Worm (Caenorhabditis elegans) whole organism, midembryonic: ENCODE measurements around the gene C18A11.3.

Experiments
- T22C8.4 ChIP-seq: fragments of 200-800 bp; sonication (Bioruptor generic); IDR thresholded peaks from 2 replicates; pipeline ENCODE4 v1.3.6; 2022; ENCODE audit warnings: missing genetic modification characterization, missing compliant biosample characterization
- cog-1 ChIP-seq: sonication (generic microtip); optimal IDR thresholded peaks from 2 replicates; lab custom pipeline; 2016; ENCODE audit warnings: missing genetic modification characterization, missing compliant biosample characterization
- flt-1 ChIP-seq: fragments of 200-800 bp; sonication (Bioruptor generic); IDR thresholded peaks from 2 replicates; pipeline ENCODE4 v1.3.6; 2022; ENCODE audit warnings: missing genetic modification characterization, missing compliant biosample characterization
- klf-2 ChIP-seq: fragments of 200-800 bp; sonication (Bioruptor generic); conservative IDR thresholded peaks from 2 replicates; pipeline ENCODE4 v1.3.6; 2022; ENCODE audit warnings: missing genetic modification reagents, missing genetic modification characterization, missing compliant biosample characterization
- med-1 ChIP-seq: sonication (generic microtip); optimal IDR thresholded peaks from 2 replicates; lab custom pipeline; 2017; ENCODE audit warnings: missing genetic modification characterization, mild to moderate bottlenecking, missing compliant biosample characterization, antibody characterized with exemption, missing genetic modification reagents; ENCODE audit not compliant: insufficient read depth
- ref-1 ChIP-seq: fragments of 200-800 bp; sonication (Bioruptor generic); conservative IDR thresholded peaks from 2 replicates; pipeline ENCODE4 v1.3.6; 2022; ENCODE audit warnings: missing genetic modification reagents, missing genetic modification characterization, missing compliant biosample characterization
- tab-1 ChIP-seq: fragments of 200-800 bp; sonication (Bioruptor generic); IDR thresholded peaks from 2 replicates; pipeline ENCODE4 v1.3.6; 2022; ENCODE audit warnings: missing genetic modification characterization, missing compliant biosample characterization
- ztf-23 ChIP-seq: fragments of 200-800 bp; sonication (Bioruptor generic); IDR thresholded peaks from 2 replicates; pipeline ENCODE4 v1.3.6; 2022; ENCODE audit warnings: missing genetic modification reagents, missing genetic modification characterization, missing compliant biosample characterization
- ztf-29 ChIP-seq: fragments of 200-800 bp; sonication (Bioruptor generic); IDR thresholded peaks from 2 replicates; pipeline ENCODE4 v1.3.6; 2022; ENCODE audit warnings: missing genetic modification reagents, missing genetic modification characterization, missing compliant biosample characterization

The C18A11.3 gene

ce11 chrX:8054478-8054877 lies 6.4 kb upstream of the C18A11.3 start:
- no peak for TF ChIP-seq flt-1
- TF ChIP-seq ref-1 (GFP tag; lab: Robert Waterston, UW): no peak
- TF ChIP-seq cog-1 (tag; lab: Kevin White, UChicago): no peak
- no peak for TF ChIP-seq tab-1 (GFP tag; lab: Robert Waterston, UW)

- no peak for TF ChIP-seq cog-1 (tag; lab: Kevin White, UChicago)
- TF ChIP-seq tab-1 (GFP tag; lab: Robert Waterston, UW): no peak
- no peak for TF ChIP-seq ref-1 (GFP tag; lab: Robert Waterston, UW)
- TF ChIP-seq klf-2 (GFP tag; lab: Robert Waterston, UW): no peak
- no peak for TF ChIP-seq T22C8.4 (GFP tag; lab: Robert Waterston, UW)
- TF ChIP-seq med-1 (GFP tag; lab: Kevin White, UChicago): no peak
- TF ChIP-seq flt-1: no peak
- no peak for TF ChIP-seq ztf-29
- TF ChIP-seq ztf-23 (GFP tag; lab: Robert Waterston, UW): no peak
These were observed 3.1 kb upstream of the C18A11.3 start, which contains the start of gene dim-1 for ce11 chrX:8057791-8058270. TSS of gene dim-1 (minus strand) at chrX:8058220.

- TF ChIP-seq ref-1 (GFP tag; lab: Robert Waterston, UW) (no peak), flt-1 (no peak; the same call in 1 of the 2 replicates)
These were observed 924 bp upstream of the C18A11.3 start for ce11 chrX:8059999-8060398.

ce11 chrX:8067268-8067667 lies 6.3 kb downstream of the C18A11.3 start, which contains the start of gene C18A11.2:
TSS of gene C18A11.2 (plus strand) at chrX:8067568.
- TF ChIP-seq ztf-29 (no peak), ztf-23 (GFP tag; lab: Robert Waterston, UW) (no peak), klf-2 (GFP tag; lab: Robert Waterston, UW) (no peak), T22C8.4 (GFP tag; lab: Robert Waterston, UW) (no peak), ref-1 (GFP tag; lab: Robert Waterston, UW) (no peak), med-1 (GFP tag; lab: Kevin White, UChicago) (no peak), tab-1 (GFP tag; lab: Robert Waterston, UW) (no peak), flt-1 (no peak), cog-1 (tag; lab: Kevin White, UChicago) (no peak)

- TF ChIP-seq cog-1 (tag; lab: Kevin White, UChicago): no peak
- no peak for TF ChIP-seq ztf-23 (GFP tag; lab: Robert Waterston, UW)
- no peak for TF ChIP-seq tab-1 (GFP tag; lab: Robert Waterston, UW)
- TF ChIP-seq ztf-29: no peak
- no peak for TF ChIP-seq flt-1
- TF ChIP-seq ref-1 (GFP tag; lab: Robert Waterston, UW): no peak
- no peak for TF ChIP-seq klf-2 (GFP tag; lab: Robert Waterston, UW)
- no peak for TF ChIP-seq T22C8.4 (GFP tag; lab: Robert Waterston, UW)
- TF ChIP-seq med-1 (GFP tag; lab: Kevin White, UChicago): no peak
These were observed 8.4 kb downstream of the C18A11.3 start, which contains the start of gene C18A11.1 for ce11 chrX:8069293-8069692. TSS of gene C18A11.1 (plus strand) at chrX:8069328.

- TF ChIP-seq flt-1: no peak
These were observed 13.6 kb downstream of the C18A11.3 start for ce11 chrX:8074527-8074926.

- TF ChIP-seq T22C8.4 (GFP tag; lab: Robert Waterston, UW) (no peak), cog-1 (tag; lab: Kevin White, UChicago) (no peak), klf-2 (GFP tag; lab: Robert Waterston, UW) (no peak), ztf-29 (no peak), tab-1 (GFP tag; lab: Robert Waterston, UW) (no peak), ztf-23 (GFP tag; lab: Robert Waterston, UW) (no peak), flt-1 (no peak), ref-1 (GFP tag; lab: Robert Waterston, UW) (no peak), med-1 (GFP tag; lab: Kevin White, UChicago) (no peak)
These were observed 16.8 kb downstream of the C18A11.3 start, which contains the start of gene C46F2.1 for ce11 chrX:8077748-8078147. TSS of gene C46F2.1 (plus strand) at chrX:8078048.

ce11 chrX:8078374-8078773 lies 17.5 kb downstream of the C18A11.3 start:
- TF ChIP-seq ref-1 (GFP tag; lab: Robert Waterston, UW): no peak
- TF ChIP-seq tab-1 (GFP tag; lab: Robert Waterston, UW): no peak
- no peak for TF ChIP-seq flt-1
- TF ChIP-seq T22C8.4 (GFP tag; lab: Robert Waterston, UW): no peak
- no peak for TF ChIP-seq klf-2 (GFP tag; lab: Robert Waterston, UW)
- TF ChIP-seq med-1 (GFP tag; lab: Kevin White, UChicago): no peak
- no peak for TF ChIP-seq cog-1 (tag; lab: Kevin White, UChicago)
- TF ChIP-seq ztf-29: no peak
- TF ChIP-seq ztf-23 (GFP tag; lab: Robert Waterston, UW): no peak

ce11 chrX:8078899-8079298 lies 18.0 kb downstream of the C18A11.3 start:
- TF ChIP-seq flt-1 (no peak), ref-1 (GFP tag; lab: Robert Waterston, UW) (no peak), ztf-23 (GFP tag; lab: Robert Waterston, UW) (no peak), ztf-29 (no peak), klf-2 (GFP tag; lab: Robert Waterston, UW) (no peak)

- TF ChIP-seq cog-1 (tag; lab: Kevin White, UChicago) (no peak), klf-2 (GFP tag; lab: Robert Waterston, UW) (no peak), ref-1 (GFP tag; lab: Robert Waterston, UW) (no peak), ztf-23 (GFP tag; lab: Robert Waterston, UW) (no peak), tab-1 (GFP tag; lab: Robert Waterston, UW) (no peak), flt-1 (no peak), ztf-29 (no peak), med-1 (GFP tag; lab: Kevin White, UChicago) (no peak), T22C8.4 (GFP tag; lab: Robert Waterston, UW) (no peak)
These were observed 21.8 kb downstream of the C18A11.3 start for ce11 chrX:8082703-8083102.
